Fruit fly (Drosophila melanogaster): Measurements from ENCODE around the gene CG32444.

Gene CG32444

DNA sequence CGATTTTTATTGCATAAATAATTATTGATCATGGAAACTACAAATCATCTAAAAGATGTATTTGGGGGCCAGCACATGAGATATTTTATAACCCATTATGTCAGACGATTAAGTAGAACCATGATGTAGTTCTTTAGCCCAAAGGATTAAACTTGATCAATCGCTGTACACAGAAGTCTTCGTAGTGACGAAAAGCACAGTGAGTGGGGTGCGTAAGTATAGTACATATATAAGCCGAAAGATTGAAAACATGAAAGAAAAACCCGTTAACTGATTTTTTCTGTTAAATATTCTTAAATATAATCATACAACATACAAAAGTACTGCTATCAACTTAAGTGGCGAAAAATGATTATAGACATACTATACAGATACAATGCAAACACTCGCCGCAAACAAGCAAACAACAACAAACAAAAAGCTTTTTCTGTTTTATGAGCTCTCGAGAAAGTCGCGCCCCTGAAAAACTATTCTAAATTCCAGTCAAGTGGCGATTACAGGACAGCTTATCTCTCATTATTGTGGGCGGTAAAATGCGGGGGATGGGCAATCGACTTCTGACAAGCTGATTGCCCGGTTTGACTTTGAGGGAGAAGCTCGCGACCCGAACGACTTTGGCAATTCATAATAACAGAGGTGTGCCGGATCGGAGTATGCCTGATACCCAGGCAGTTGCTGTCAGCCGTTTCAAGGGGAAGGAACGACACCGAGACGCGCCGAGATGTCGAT, at the start of gene CG32444:
Gene CG32444 (plus strand): TSS at position 683 of the 729 bp plus-strand sequence.
- TF ChIP-seq ttk (optimal IDR thresholded peaks at IDR 0.05) (no peak), insv (optimal IDR thresholded peaks at IDR 0.05) (no peak), Sin3A (optimal IDR thresholded peaks at IDR 0.05) (no peak), Myc (optimal IDR thresholded peaks at IDR 0.05) (no peak), h (optimal IDR thresholded peaks at IDR 0.05) (no peak), psq (optimal IDR thresholded peaks at IDR 0.05) (no peak)

DNA sequence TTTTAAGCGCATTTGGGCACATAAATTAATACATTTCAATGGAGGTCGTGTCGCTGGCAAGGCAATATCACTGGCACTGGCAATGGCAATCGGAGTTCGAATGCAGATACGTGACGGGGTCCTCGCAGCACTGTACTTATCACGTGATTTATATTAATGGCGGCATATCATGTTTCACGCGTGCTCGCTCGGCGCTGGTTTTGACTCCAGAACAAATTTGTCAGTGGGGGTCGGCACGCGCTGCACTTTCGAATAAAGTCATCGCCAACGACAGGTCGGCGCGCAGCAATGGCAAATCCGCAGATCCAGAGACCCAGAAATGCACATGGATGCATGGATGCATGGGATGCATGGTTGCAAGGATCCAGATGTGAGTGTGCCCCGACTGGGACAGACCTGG, 45.5 kb upstream of the CG32444 start:
- TF ChIP-seq psq (optimal IDR thresholded peaks at IDR 0.05): no peak
- no peak for TF ChIP-seq Sin3A (optimal IDR thresholded peaks at IDR 0.05)
- no peak for TF ChIP-seq h (optimal IDR thresholded peaks at IDR 0.05)
- TF ChIP-seq ttk (optimal IDR thresholded peaks at IDR 0.05): no peak
- TF ChIP-seq insv (optimal IDR thresholded peaks at IDR 0.05): no peak
- TF ChIP-seq Myc (optimal IDR thresholded peaks at IDR 0.05): no peak

dm6 chr3L:21594408-21594807, 42.3 kb upstream of the CG32444 start:
- TF ChIP-seq ttk (optimal IDR thresholded peaks at IDR 0.05) (no peak), Sin3A (optimal IDR thresholded peaks at IDR 0.05) (no peak), psq (optimal IDR thresholded peaks at IDR 0.05) (no peak), h (optimal IDR thresholded peaks at IDR 0.05) (no peak), insv (optimal IDR thresholded peaks at IDR 0.05) (no peak), Myc (optimal IDR thresholded peaks at IDR 0.05) (no peak)

dm6 chr3L:21598337-21598736, 38.4 kb upstream of the CG32444 start:
- TF ChIP-seq Sin3A (optimal IDR thresholded peaks at IDR 0.05): no peak
- no peak for TF ChIP-seq Myc (optimal IDR thresholded peaks at IDR 0.05)

DNA sequence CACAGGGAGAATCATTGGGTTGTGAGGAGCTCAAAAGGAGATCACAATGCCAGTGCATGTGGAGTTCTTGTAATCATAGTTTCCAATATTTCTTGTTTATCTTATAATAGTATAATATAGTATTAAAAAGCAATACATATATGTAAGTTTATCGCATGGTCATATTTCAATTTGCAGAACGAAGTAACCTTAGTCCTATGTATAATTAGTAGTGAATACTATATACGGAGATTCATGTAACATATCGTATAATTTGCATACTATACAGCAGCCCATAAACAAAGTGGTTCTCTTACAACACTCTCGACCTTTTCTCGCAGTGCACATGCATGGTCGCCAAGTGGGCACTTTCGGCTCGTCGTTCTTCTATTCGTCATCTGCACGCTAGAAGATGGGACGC, 34.5 kb upstream of the CG32444 start:
- TF ChIP-seq psq (optimal IDR thresholded peaks at IDR 0.05) (no peak), ttk (optimal IDR thresholded peaks at IDR 0.05) (no peak), h (optimal IDR thresholded peaks at IDR 0.05) (no peak), insv (optimal IDR thresholded peaks at IDR 0.05) (no peak), Sin3A (optimal IDR thresholded peaks at IDR 0.05) (no peak), Myc (optimal IDR thresholded peaks at IDR 0.05) (no peak)

- TF ChIP-seq Sin3A (optimal IDR thresholded peaks at IDR 0.05) (no peak), psq (optimal IDR thresholded peaks at IDR 0.05) (no peak), Myc (optimal IDR thresholded peaks at IDR 0.05) (no peak), h (optimal IDR thresholded peaks at IDR 0.05) (no peak), ttk (optimal IDR thresholded peaks at IDR 0.05) (no peak), insv (optimal IDR thresholded peaks at IDR 0.05) (no peak)
Measured at dm6 chr3L:21604265-21604664, 32.5 kb upstream of the CG32444 start.

DNA sequence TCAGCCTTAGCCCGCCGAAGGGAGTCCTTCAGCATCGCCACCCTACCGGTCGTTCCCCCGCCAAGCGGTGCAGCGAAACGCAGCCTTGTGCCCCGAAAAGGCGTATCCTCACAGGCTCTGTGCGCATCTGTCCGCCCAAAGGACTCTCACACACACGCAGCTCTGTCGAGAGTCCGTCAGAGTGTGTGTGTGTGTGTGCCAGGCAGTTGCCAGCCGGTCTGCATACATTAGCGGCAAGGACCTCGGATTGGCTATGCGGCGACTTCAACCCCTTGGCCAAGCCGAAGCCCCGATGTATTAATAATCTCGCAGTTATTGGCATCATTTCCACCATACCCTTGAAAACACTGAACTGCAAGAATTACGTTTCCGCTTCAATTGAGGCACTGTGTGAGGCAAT, 26.2 kb upstream of the CG32444 start:
- TF ChIP-seq Sin3A (optimal IDR thresholded peaks at IDR 0.05) (no peak), Myc (optimal IDR thresholded peaks at IDR 0.05) (no peak), h (optimal IDR thresholded peaks at IDR 0.05) (no peak), insv (optimal IDR thresholded peaks at IDR 0.05) (no peak), ttk (optimal IDR thresholded peaks at IDR 0.05) (no peak), psq (optimal IDR thresholded peaks at IDR 0.05) (no peak)

DNA sequence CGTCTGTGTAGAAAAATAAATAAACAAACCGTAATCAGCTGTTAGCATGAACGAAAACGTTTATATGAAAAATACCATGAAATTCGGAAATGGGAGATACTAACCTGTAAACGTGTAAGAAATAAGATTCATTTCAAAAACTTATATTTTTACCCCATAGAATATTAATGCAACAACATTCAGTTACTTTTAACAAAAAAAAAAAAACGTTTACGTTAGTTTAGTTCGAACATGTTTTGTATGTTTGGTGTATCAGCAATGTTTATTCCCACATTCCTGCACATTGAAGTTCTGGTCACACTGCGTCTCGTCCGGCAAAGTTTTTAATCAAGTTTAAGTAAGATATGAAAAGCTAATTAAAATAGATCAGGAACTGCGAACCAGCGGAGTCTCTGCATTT, 19.4 kb upstream of the CG32444 start, which contains the start of the genes S1P and CG11307:
Gene S1P (minus strand): TSS at position 23 of the 400 bp plus-strand sequence.
Gene CG11307 (plus strand): TSS at position 270 of the 400 bp plus-strand sequence.
- TF ChIP-seq Myc (optimal IDR thresholded peaks at IDR 0.05): no peak

DNA sequence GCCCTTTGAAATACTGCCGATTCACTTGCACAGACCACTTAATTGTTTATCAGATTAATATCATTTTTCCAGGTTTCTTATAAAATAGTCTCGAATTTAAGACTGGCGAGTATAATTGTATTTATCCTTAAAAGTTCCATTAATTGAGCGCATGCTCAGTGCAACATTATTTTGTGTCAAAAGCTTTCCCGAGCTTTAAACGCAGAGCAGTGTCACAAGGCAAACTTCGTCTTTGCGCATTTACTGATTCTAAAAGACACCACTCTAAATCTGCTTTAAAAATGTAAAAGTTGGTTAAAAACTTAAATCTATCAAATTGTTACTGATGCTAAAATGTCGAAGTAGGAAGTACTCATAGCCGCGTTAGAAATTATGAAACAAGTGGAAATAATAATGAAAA, 11.2 kb upstream of the CG32444 start, which contains the start of the genes CG7166 and Alg11:
Gene CG7166 (minus strand): TSS at position 101 of the 400 bp plus-strand sequence.
Gene Alg11 (plus strand): TSS at position 260 of the 400 bp plus-strand sequence.
- no peak for TF ChIP-seq h (optimal IDR thresholded peaks at IDR 0.05)
- no peak for TF ChIP-seq insv (optimal IDR thresholded peaks at IDR 0.05)
- no peak for TF ChIP-seq psq (optimal IDR thresholded peaks at IDR 0.05)
- no peak for TF ChIP-seq ttk (optimal IDR thresholded peaks at IDR 0.05)
- TF ChIP-seq Sin3A (optimal IDR thresholded peaks at IDR 0.05): no peak
- TF ChIP-seq Myc (optimal IDR thresholded peaks at IDR 0.05): no peak

- TF ChIP-seq Myc (optimal IDR thresholded peaks at IDR 0.05) (no peak), insv (optimal IDR thresholded peaks at IDR 0.05) (no peak), psq (optimal IDR thresholded peaks at IDR 0.05) (no peak), Sin3A (optimal IDR thresholded peaks at IDR 0.05) (no peak), h (optimal IDR thresholded peaks at IDR 0.05) (no peak), ttk (optimal IDR thresholded peaks at IDR 0.05) (no peak)
Measured at dm6 chr3L:21626036-21626614, 10.6 kb upstream of the CG32444 start.

- TF ChIP-seq h (optimal IDR thresholded peaks at IDR 0.05) (no peak), ttk (optimal IDR thresholded peaks at IDR 0.05) (no peak), insv (optimal IDR thresholded peaks at IDR 0.05) (no peak), Myc (optimal IDR thresholded peaks at IDR 0.05) (no peak), Sin3A (optimal IDR thresholded peaks at IDR 0.05) (no peak), psq (optimal IDR thresholded peaks at IDR 0.05) (no peak)
Measured at dm6 chr3L:21634152-21634689, 2.5 kb upstream of the CG32444 start, which contains the start of gene MED1. MED1 (minus strand) TSS chr3L:21634446.

DNA sequence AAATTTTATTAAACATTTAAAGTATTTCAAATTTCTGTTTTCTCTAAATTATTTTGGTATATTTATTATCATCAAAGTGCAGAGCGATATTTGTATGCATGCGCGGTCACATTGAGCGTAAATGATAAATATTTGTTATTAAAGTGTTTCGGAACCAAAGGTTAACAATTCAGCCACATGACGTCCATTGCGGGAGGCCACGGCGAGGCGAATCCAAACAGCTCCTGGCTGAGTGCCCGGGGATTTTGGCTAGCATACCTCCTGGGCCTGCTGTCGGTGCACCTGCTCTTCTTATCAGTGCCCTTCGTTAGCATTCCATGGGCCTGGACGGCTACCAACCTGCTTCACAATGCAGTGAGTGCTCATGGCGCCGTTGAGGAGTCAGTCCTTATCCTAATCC, 1.5 kb upstream of the CG32444 start, which contains the start of gene ORMDL:
Gene ORMDL (plus strand): TSS at position 98 of the 400 bp plus-strand sequence.
- no peak for TF ChIP-seq Sin3A (optimal IDR thresholded peaks at IDR 0.05)
- no peak for TF ChIP-seq insv (optimal IDR thresholded peaks at IDR 0.05)
- TF ChIP-seq h (optimal IDR thresholded peaks at IDR 0.05): no peak
- no peak for TF ChIP-seq psq (optimal IDR thresholded peaks at IDR 0.05)
- no peak for TF ChIP-seq Myc (optimal IDR thresholded peaks at IDR 0.05)
- TF ChIP-seq ttk (optimal IDR thresholded peaks at IDR 0.05): no peak

All from Kc167 (cell line).